Worm (Caenorhabditis elegans) whole organism, L3 larva: ENCODE measurements around the gene clec-204.

ENCODE experiments used
- ama-1 ChIP-seq: fragments of 150-350 bp; optimal IDR thresholded peaks from 2 replicates; lab custom pipeline; 2018
- elt-3 ChIP-seq, 3 experiments: fragments of 150-350 bp in 1 of 3; sonication (generic microtip) in 2 of 3; optimal IDR thresholded peaks; 2 replicates in 2 of 3; 4 replicates in 1 of 3; lab custom pipeline; 2014 to 2017; ENCODE audit warnings: missing biosample characterization in 3 of 3, missing genetic modification characterization in 3 of 3
- unc-39 ChIP-seq: sonication (generic microtip); optimal IDR thresholded peaks from 4 replicates; lab custom pipeline; 2017; ENCODE audit warnings: missing biosample characterization, missing genetic modification characterization
- unc-62 ChIP-seq: fragments of 150-350 bp; sonication (generic microtip); optimal IDR thresholded peaks from 4 replicates; lab custom pipeline; 2014; ENCODE audit warnings: missing biosample characterization, missing genetic modification reagents, missing genetic modification characterization

DNA sequence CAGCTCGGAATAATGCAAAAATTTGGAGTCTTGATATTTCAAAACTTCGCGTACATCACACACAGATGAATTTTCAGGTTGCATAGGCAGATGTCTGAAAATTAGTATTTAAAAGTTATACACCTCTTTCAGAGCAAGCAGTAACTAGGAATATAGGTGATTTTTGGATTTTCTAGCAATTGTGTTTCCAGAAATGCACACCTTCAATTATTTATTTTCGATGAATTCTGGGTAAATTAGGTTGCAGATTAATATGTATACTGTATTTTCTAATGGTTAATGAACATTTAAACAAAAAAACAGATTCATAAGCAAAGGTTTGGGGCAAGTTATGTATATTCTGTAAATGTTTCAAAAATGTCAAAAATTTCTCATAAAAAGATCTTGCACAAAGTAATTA lies 15.9 kb upstream of the clec-204 start, which contains the start of gene srab-25:
- no peak for TF ChIP-seq unc-62
- no peak for TF ChIP-seq elt-3 (tag; optimal IDR thresholded peaks at IDR 0.05; lab: Kevin White, UChicago)
- no peak for TF ChIP-seq unc-39 (tag; lab: Kevin White, UChicago)
- no peak for TF ChIP-seq ama-1
